Fruit fly (Drosophila melanogaster) whole organism, prepupa: ENCODE results near the gene CG31777.
A peak's percentile ranks its signal among the peaks of the same experiment; 100 is the strongest.

Experiments
- Blimp-1 ChIP-seq: fragments of 200-800 bp; sonication (Bioruptor generic); optimal IDR thresholded peaks from 3 replicates; lab custom pipeline; 2017; ENCODE audit warnings: missing biosample characterization, missing genetic modification characterization, mild to moderate bottlenecking, moderate library complexity, missing genetic modification reagents
- CG10669 ChIP-seq: fragments of 200-800 bp; sonication (Bioruptor generic); optimal IDR thresholded peaks from 3 replicates; lab custom pipeline; 2018; ENCODE audit warnings: missing biosample characterization, mild to moderate bottlenecking, missing genetic modification characterization, moderate library complexity
- CG11902 ChIP-seq: fragments of 200-800 bp; sonication (Bioruptor generic); optimal IDR thresholded peaks from 3 replicates; lab custom pipeline; 2016; ENCODE audit warnings: missing biosample characterization, missing genetic modification characterization
- CG15336 ChIP-seq: fragments of 200-800 bp; sonication (Bioruptor generic); IDR thresholded peaks from 2 replicates; pipeline ENCODE4 v1.3.6; 2022; ENCODE audit warnings: missing biosample characterization, missing genetic modification characterization
- CG1621 ChIP-seq: fragments of 200-800 bp; sonication (Bioruptor generic); optimal IDR thresholded peaks from 3 replicates; lab custom pipeline; 2018; ENCODE audit warnings: missing biosample characterization, mild to moderate bottlenecking, missing genetic modification characterization
- CG16779 ChIP-seq: fragments of 200-800 bp; sonication (Bioruptor generic); optimal IDR thresholded peaks from 3 replicates; lab custom pipeline; 2017; ENCODE audit warnings: missing biosample characterization, mild to moderate bottlenecking, missing genetic modification characterization
- CG32006 ChIP-seq: fragments of 200-800 bp; sonication (Bioruptor generic); optimal IDR thresholded peaks from 3 replicates; lab custom pipeline; 2017; ENCODE audit warnings: missing biosample characterization, mild to moderate bottlenecking, missing genetic modification characterization
- CG34406 ChIP-seq: fragments of 200-800 bp; sonication (Bioruptor generic); optimal IDR thresholded peaks from 3 replicates; lab custom pipeline; 2016; ENCODE audit warnings: missing biosample characterization, missing genetic modification characterization
- CG3919 ChIP-seq: fragments of 200-800 bp; sonication (Bioruptor generic); optimal IDR thresholded peaks from 3 replicates; lab custom pipeline; 2016; ENCODE audit warnings: missing biosample characterization, missing genetic modification characterization
- CG6163 ChIP-seq: fragments of 200-800 bp; sonication (Bioruptor generic); IDR thresholded peaks from 3 replicates; pipeline ENCODE4 v1.3.6; 2022; ENCODE audit warnings: missing biosample characterization, missing genetic modification characterization
- CG6276 ChIP-seq: fragments of 200-800 bp; sonication (Bioruptor generic); optimal IDR thresholded peaks from 2 replicates; lab custom pipeline; 2017; ENCODE audit warnings: missing biosample characterization, mild to moderate bottlenecking, missing genetic modification characterization
- CG6792 ChIP-seq: fragments of 200-800 bp; sonication (Bioruptor generic); optimal IDR thresholded peaks from 3 replicates; lab custom pipeline; 2016; ENCODE audit warnings: missing biosample characterization, missing genetic modification characterization
- CG6808 ChIP-seq: fragments of 200-800 bp; sonication (Bioruptor generic); optimal IDR thresholded peaks from 3 replicates; lab custom pipeline; 2017; ENCODE audit warnings: missing biosample characterization, missing genetic modification characterization, mild to moderate bottlenecking, moderate library complexity, missing genetic modification reagents
- CG6854 ChIP-seq: fragments of 200-800 bp; sonication (Bioruptor generic); optimal IDR thresholded peaks from 2 replicates; lab custom pipeline; 2017; ENCODE audit warnings: missing biosample characterization, mild to moderate bottlenecking, missing genetic modification characterization
- CG7368 ChIP-seq: fragments of 200-800 bp; sonication (Bioruptor generic); optimal IDR thresholded peaks from 3 replicates; lab custom pipeline; 2016; ENCODE audit warnings: missing biosample characterization, missing genetic modification characterization
- CG8119 ChIP-seq: fragments of 200-800 bp; sonication (Bioruptor generic); IDR thresholded peaks from 3 replicates; pipeline ENCODE4 v1.3.6; 2022; ENCODE audit warnings: missing biosample characterization, missing genetic modification characterization
- CG8632 ChIP-seq: fragments of 200-800 bp; sonication (Bioruptor generic); optimal IDR thresholded peaks from 3 replicates; lab custom pipeline; 2016; ENCODE audit warnings: missing biosample characterization, missing genetic modification characterization
- CG9139 ChIP-seq: fragments of 200-800 bp; sonication (Bioruptor generic); optimal IDR thresholded peaks from 3 replicates; lab custom pipeline; 2017; ENCODE audit warnings: missing biosample characterization, mild to moderate bottlenecking, missing genetic modification characterization
- Eip75B ChIP-seq: fragments of 200-800 bp; sonication (Bioruptor generic); optimal IDR thresholded peaks from 3 replicates; lab custom pipeline; 2016; ENCODE audit warnings: missing biosample characterization, missing genetic modification characterization
- Eip78C ChIP-seq: fragments of 200-800 bp; sonication (Bioruptor generic); peaks from one replicate; lab custom pipeline; 2016; ENCODE audit warnings: missing biosample characterization, missing genetic modification characterization
- Ets21C ChIP-seq: fragments of 200-800 bp; sonication (Bioruptor generic); optimal IDR thresholded peaks from 3 replicates; lab custom pipeline; 2016; ENCODE audit warnings: missing biosample characterization, missing genetic modification characterization
- Ets96B ChIP-seq: fragments of 200-800 bp; optimal IDR thresholded peaks from 2 replicates; lab custom pipeline; 2019; ENCODE audit warnings: missing biosample characterization, mild to moderate bottlenecking, missing genetic modification characterization, moderate library complexity
- Hr38 ChIP-seq: sonication (Bioruptor generic); optimal IDR thresholded peaks from 2 replicates; lab custom pipeline; 2016; ENCODE audit warnings: missing biosample characterization, missing genetic modification characterization
- Hr39 ChIP-seq: fragments of 200-800 bp; sonication (Bioruptor generic); optimal IDR thresholded peaks from 2 replicates; lab custom pipeline; 2016; ENCODE audit warnings: missing biosample characterization, missing genetic modification characterization
- Hr4 ChIP-seq: fragments of 200-800 bp; sonication (Bioruptor generic); optimal IDR thresholded peaks from 3 replicates; lab custom pipeline; 2016; ENCODE audit warnings: missing biosample characterization, missing genetic modification characterization
- OdsH ChIP-seq: fragments of 200-800 bp; sonication (Bioruptor generic); optimal IDR thresholded peaks from 3 replicates; lab custom pipeline; 2016; ENCODE audit warnings: missing biosample characterization, missing genetic modification characterization
- Smox ChIP-seq: fragments of 200-800 bp; sonication (Bioruptor generic); optimal IDR thresholded peaks from 3 replicates; lab custom pipeline; 2016; ENCODE audit warnings: missing biosample characterization, missing genetic modification characterization
- Sox102F ChIP-seq: fragments of 200-800 bp; sonication (Bioruptor generic); optimal IDR thresholded peaks from 2 replicates; lab custom pipeline; 2016; ENCODE audit warnings: missing biosample characterization, mild to moderate bottlenecking, missing genetic modification characterization
- Sox14 ChIP-seq: fragments of 200-800 bp; sonication (Bioruptor generic); optimal IDR thresholded peaks from 3 replicates; lab custom pipeline; 2016; ENCODE audit warnings: missing biosample characterization, missing genetic modification characterization
- achi ChIP-seq: fragments of 200-800 bp; sonication (Bioruptor generic); optimal IDR thresholded peaks from 3 replicates; lab custom pipeline; 2016; ENCODE audit warnings: missing biosample characterization, missing genetic modification characterization
- acj6 ChIP-seq: fragments of 200-800 bp; sonication (Bioruptor generic); optimal IDR thresholded peaks from 3 replicates; lab custom pipeline; 2016; ENCODE audit warnings: missing biosample characterization, missing genetic modification characterization
- cyc ChIP-seq: fragments of 200-800 bp; sonication (Bioruptor generic); optimal IDR thresholded peaks from 3 replicates; lab custom pipeline; 2016; ENCODE audit warnings: missing biosample characterization, missing genetic modification characterization
- dac ChIP-seq: fragments of 200-800 bp; sonication (Bioruptor generic); optimal IDR thresholded peaks from 2 replicates; lab custom pipeline; 2017; ENCODE audit warnings: missing biosample characterization, mild to moderate bottlenecking, missing genetic modification characterization
- dsx ChIP-seq: fragments of 200-800 bp; optimal IDR thresholded peaks from 3 replicates; lab custom pipeline; 2019; ENCODE audit warnings: missing biosample characterization, mild to moderate bottlenecking, missing genetic modification characterization, moderate library complexity; ENCODE audit not compliant: poor library complexity, severe bottlenecking
- eg ChIP-seq: fragments of 200-800 bp; sonication (Bioruptor generic); IDR thresholded peaks from 3 replicates; pipeline ENCODE4 v1.3.6; 2022; ENCODE audit warnings: missing biosample characterization, missing genetic modification characterization
- esn ChIP-seq: fragments of 200-800 bp; sonication (Bioruptor generic); optimal IDR thresholded peaks from 2 replicates; lab custom pipeline; 2016; ENCODE audit warnings: missing biosample characterization, mild to moderate bottlenecking, missing genetic modification characterization, moderate library complexity
- fd59A ChIP-seq: fragments of 200-800 bp; sonication (Bioruptor generic); optimal IDR thresholded peaks from 2 replicates; lab custom pipeline; 2017; ENCODE audit warnings: missing biosample characterization, mild to moderate bottlenecking, missing genetic modification characterization, missing genetic modification reagents
- fkh ChIP-seq: fragments of 200-800 bp; sonication (Bioruptor generic); optimal IDR thresholded peaks from 3 replicates; lab custom pipeline; 2017; ENCODE audit warnings: missing biosample characterization, mild to moderate bottlenecking, missing genetic modification characterization, moderate library complexity
- net ChIP-seq: fragments of 200-800 bp; sonication (Bioruptor generic); optimal IDR thresholded peaks from 3 replicates; lab custom pipeline; 2016; ENCODE audit warnings: missing biosample characterization, missing genetic modification characterization
- salr ChIP-seq, 2 experiments: fragments of 200-800 bp; sonication (Bioruptor generic); optimal IDR thresholded peaks; 3 replicates each; lab custom pipeline; 2016 to 2018; ENCODE audit warnings: missing biosample characterization in 2 of 2, missing genetic modification characterization in 2 of 2, mild to moderate bottlenecking in 1 of 2
- spab ChIP-seq: fragments of 200-800 bp; sonication (Bioruptor generic); optimal IDR thresholded peaks from 2 replicates; lab custom pipeline; 2017; ENCODE audit warnings: missing biosample characterization, mild to moderate bottlenecking, missing genetic modification characterization, missing genetic modification reagents
- svp ChIP-seq: fragments of 200-800 bp; sonication (Bioruptor generic); peaks from one replicate; lab custom pipeline; 2016; ENCODE audit warnings: missing biosample characterization, missing genetic modification characterization
- topi ChIP-seq: fragments of 200-800 bp; sonication (Bioruptor generic); optimal IDR thresholded peaks from 3 replicates; lab custom pipeline; 2016; ENCODE audit warnings: missing biosample characterization, missing genetic modification characterization
- vri ChIP-seq: fragments of 200-800 bp; sonication (Bioruptor generic); optimal IDR thresholded peaks from 3 replicates; lab custom pipeline; 2016; ENCODE audit warnings: missing biosample characterization, mild to moderate bottlenecking, missing genetic modification characterization

CG31777 gene

dm6 chr2L:3712949-3713416, 6.1 kb upstream of the CG31777 start, which contains the start of the genes CG31955 and CG2818 (continued):
- TF ChIP-seq CG16779 (tag; lab: Kevin White, UChicago): no peak
- no peak for TF ChIP-seq CG32006 (GFP tag; lab: Kevin White, UChicago)
- no peak for TF ChIP-seq CG6808
- no peak for TF ChIP-seq vri (GFP tag; lab: Kevin White, UChicago)
- no peak; the same call in 1 of the 2 replicates for TF ChIP-seq CG15336 (GFP tag; lab: Robert Waterston, UW)
- no peak for TF ChIP-seq CG6163 (GFP tag; lab: Robert Waterston, UW)
- no peak for TF ChIP-seq CG6854
- TF ChIP-seq fkh (GFP tag; lab: Kevin White, UChicago): no peak
- TF ChIP-seq Hr4 (GFP tag; lab: Kevin White, UChicago): peak; percentile 64
- TF ChIP-seq Eip75B (GFP tag; lab: Kevin White, UChicago): peak; percentile 0
- TF ChIP-seq Eip78C (GFP tag; lab: Kevin White, UChicago): peak; percentile 22
- TF ChIP-seq acj6 (GFP tag; lab: Kevin White, UChicago): no peak
- peak; percentile 41 for TF ChIP-seq achi (GFP tag; lab: Kevin White, UChicago)
- peak; percentile 21 for TF ChIP-seq CG3919
- TF ChIP-seq CG8632: no peak
- no peak for TF ChIP-seq Sox102F (GFP tag; lab: Kevin White, UChicago)
- TF ChIP-seq, all 60 proteins: peak for 16

dm6 chr2L:3711665-3712064, 4.8 kb upstream of the CG31777 start, which contains the start of gene cutlet:
cutlet (minus strand) TSS chr2L:3711748.
- TF ChIP-seq esn (GFP tag; lab: Kevin White, UChicago) (no peak), CG8632 (no peak), CG1621 (tag; lab: Kevin White, UChicago) (no peak), fkh (GFP tag; lab: Kevin White, UChicago) (peak; percentile 93), dsx (GFP tag; lab: Kevin White, UChicago) (no peak), Smox (peak; percentile 16), Sox14 (GFP tag; lab: Kevin White, UChicago) (no peak), Hr38 (GFP tag; lab: Kevin White, UChicago) (no peak), CG32006 (GFP tag; lab: Kevin White, UChicago) (no peak), Eip75B (GFP tag; lab: Kevin White, UChicago) (no peak), fd59A (GFP tag; lab: Kevin White, UChicago) (no peak), achi (GFP tag; lab: Kevin White, UChicago) (peak; percentile 36), salr (GFP tag; optimal IDR thresholded peaks at IDR 0.05; lab: Kevin White, UChicago) (no peak), spab (GFP tag; lab: Kevin White, UChicago) (no peak), eg (GFP tag; lab: Robert Waterston, UW) (no peak), cyc (GFP tag; lab: Kevin White, UChicago) (no peak), Blimp-1 (GFP tag; lab: Kevin White, UChicago) (no peak), net (GFP tag; lab: Kevin White, UChicago) (no peak), Eip78C (GFP tag; lab: Kevin White, UChicago) (peak; percentile 54), dac (GFP tag; lab: Kevin White, UChicago) (no peak), CG10669 (GFP tag; lab: Kevin White, UChicago) (no peak), CG34406 (GFP tag; lab: Kevin White, UChicago) (no peak), acj6 (GFP tag; lab: Kevin White, UChicago) (no peak), Hr4 (GFP tag; lab: Kevin White, UChicago) (no peak), CG7368 (GFP tag; lab: Kevin White, UChicago) (no peak), OdsH (GFP tag; lab: Kevin White, UChicago) (no peak), topi (GFP tag; lab: Kevin White, UChicago) (no peak), CG16779 (tag; lab: Kevin White, UChicago) (no peak), Hr39 (GFP tag; lab: Kevin White, UChicago) (no peak), CG11902 (GFP tag; lab: Kevin White, UChicago) (no peak), CG15336 (GFP tag; lab: Robert Waterston, UW) (no peak), CG9139 (GFP tag; lab: Kevin White, UChicago) (no peak), CG8119 (GFP tag; lab: Robert Waterston, UW) (no peak), CG6808 (no peak), Ets96B (no peak), svp (GFP tag; lab: Kevin White, UChicago) (peak; percentile 63), Sox102F (GFP tag; lab: Kevin White, UChicago) (no peak), Ets21C (GFP tag; lab: Kevin White, UChicago) (no peak), CG6163 (GFP tag; lab: Robert Waterston, UW) (no peak), vri (GFP tag; lab: Kevin White, UChicago) (no peak), CG6854 (no peak), CG6276 (GFP tag; lab: Kevin White, UChicago) (no peak), CG6792 (no peak)
- TF ChIP-seq, all 60 proteins: peak for 5
